Fruit fly (Drosophila melanogaster): ENCODE results near the gene PIG-P.
A peak's percentile ranks its signal among the peaks of the same experiment; 100 is the strongest.

The PIG-P gene

dm6 chr3R:26042131-26042885, 15.7 kb downstream of the PIG-P start (continued):
- TF ChIP-seq Trl (optimal IDR thresholded peaks at IDR 0.05): peak in 1 of 2 experiments; percentile 76
- peak; percentile 98 for TF ChIP-seq Trl (GFP tag; optimal IDR thresholded peaks at IDR 0.05)
- TF ChIP-seq Dll (GFP tag; IDR thresholded peaks at IDR 0.05; ENCODE audit: partially characterized antibody): 0 out of 4 replicates have a peak, but pooled peaks have one; percentile 2
- peak; percentile 97 for TF ChIP-seq CG2889 (GFP tag; IDR thresholded peaks at IDR 0.05)
- TF ChIP-seq CG16815 (GFP tag; optimal IDR thresholded peaks at IDR 0.05): peak; percentile 93
- TF ChIP-seq crol (GFP tag; IDR thresholded peaks at IDR 0.05): peak; percentile 65
- TF ChIP-seq Oli (tag; optimal IDR thresholded peaks at IDR 0.05): peak; percentile 96
- TF ChIP-seq D19A (tag; optimal IDR thresholded peaks at IDR 0.05): peak; percentile 86
- TF ChIP-seq Camta (GFP tag; optimal IDR thresholded peaks at IDR 0.05): peak; percentile 97
- TF ChIP-seq lov (optimal IDR thresholded peaks at IDR 0.05): no peak
- peak; percentile 91 for TF ChIP-seq lov (GFP tag; IDR thresholded peaks at IDR 0.05)
- peak; percentile 90 for TF ChIP-seq CG10565 (GFP tag; optimal IDR thresholded peaks at IDR 0.05)
- TF ChIP-seq CG11723 (GFP tag; optimal IDR thresholded peaks at IDR 0.05): peak; percentile 93
- peak; percentile 87 for TF ChIP-seq toy (GFP tag; IDR thresholded peaks at IDR 0.05)
- TF ChIP-seq pfk (GFP tag; optimal IDR thresholded peaks at IDR 0.05): peak; percentile 9
- TF ChIP-seq z (GFP tag; IDR thresholded peaks at IDR 0.05): peak; percentile 72; the same call in 2 of the 3 replicates
- TF ChIP-seq CG12391 (tag; optimal IDR thresholded peaks at IDR 0.05): peak; percentile 96
- TF ChIP-seq CG10462 (GFP tag; optimal IDR thresholded peaks at IDR 0.05): peak; percentile 94
- peak; percentile 75 for TF ChIP-seq CG33557 (GFP tag; optimal IDR thresholded peaks at IDR 0.05)
- peak; percentile 96 to 97 for TF ChIP-seq chif (GFP tag; optimal IDR thresholded peaks at IDR 0.05)
- TF ChIP-seq CG1529 (GFP tag; optimal IDR thresholded peaks at IDR 0.05): peak; percentile 92
- no peak for TF ChIP-seq Tbp (GFP tag; optimal IDR thresholded peaks at IDR 0.05)
- peak; percentile 95 for TF ChIP-seq CG1602 (GFP tag; optimal IDR thresholded peaks at IDR 0.05)
- TF ChIP-seq sc (optimal IDR thresholded peaks at IDR 0.05): no peak
- peak; percentile 94 for TF ChIP-seq sc (GFP tag; optimal IDR thresholded peaks at IDR 0.05)
- TF ChIP-seq Fer2 (tag; optimal IDR thresholded peaks at IDR 0.05): peak; percentile 80
- peak; percentile 96 for TF ChIP-seq CG11247 (GFP tag; IDR thresholded peaks at IDR 0.05)
- TF ChIP-seq fd102C (GFP tag; optimal IDR thresholded peaks at IDR 0.05): peak; percentile 64
- peak; percentile 85 for TF ChIP-seq C15 (GFP tag; IDR thresholded peaks at IDR 0.05)
- peak; percentile 96 for TF ChIP-seq pb (GFP tag; optimal IDR thresholded peaks at IDR 0.05)
- peak; percentile 69 for TF ChIP-seq CG4360 (GFP tag; IDR thresholded peaks at IDR 0.05)
- TF ChIP-seq da (GFP tag; optimal IDR thresholded peaks at IDR 0.05): peak; percentile 94
- no peak for TF ChIP-seq Lpt (GFP tag; optimal IDR thresholded peaks at IDR 0.05)
- TF ChIP-seq aop (GFP tag; IDR thresholded peaks at IDR 0.05): peak; percentile 92
- TF ChIP-seq Aef1 (GFP tag; IDR thresholded peaks at IDR 0.05): peak; percentile 97
- TF ChIP-seq Rx (GFP tag; IDR thresholded peaks at IDR 0.05): peak; percentile 97
- peak; percentile 58 for TF ChIP-seq CG30020 (tag; optimal IDR thresholded peaks at IDR 0.05)
- peak; percentile 77 for TF ChIP-seq CG10431 (GFP tag; optimal IDR thresholded peaks at IDR 0.05)
- peak; percentile 96 for TF ChIP-seq CG3281 (GFP tag; optimal IDR thresholded peaks at IDR 0.05)
- peak; percentile 86 for TF ChIP-seq ac (GFP tag; optimal IDR thresholded peaks at IDR 0.05)
- peak; percentile 97 for TF ChIP-seq CG7786 (GFP tag; optimal IDR thresholded peaks at IDR 0.05)
- TF ChIP-seq CG8290 (GFP tag; optimal IDR thresholded peaks at IDR 0.05): peak; percentile 94
- peak; percentile 76 to 97 for TF ChIP-seq CG8290 (tag; optimal IDR thresholded peaks at IDR 0.05)
- peak; percentile 89 for TF ChIP-seq CG15011 (GFP tag; optimal IDR thresholded peaks at IDR 0.05)
- TF ChIP-seq Dad (GFP tag; optimal IDR thresholded peaks at IDR 0.05): peak; percentile 96
- peak; percentile 81 for TF ChIP-seq Nf-YB (GFP tag; optimal IDR thresholded peaks at IDR 0.05)
- TF ChIP-seq MESR4 (GFP tag; optimal IDR thresholded peaks at IDR 0.05): peak; percentile 67
- TF ChIP-seq btn (GFP tag; optimal IDR thresholded peaks at IDR 0.05): peak; percentile 94
- TF ChIP-seq Fer3 (tag; optimal IDR thresholded peaks at IDR 0.05): peak; percentile 95
- peak; percentile 77 for TF ChIP-seq CG12299 (tag; optimal IDR thresholded peaks at IDR 0.05)
- peak; percentile 90 for TF ChIP-seq CG6175 (GFP tag; IDR thresholded peaks at IDR 0.05)

All from whole organism, embryonic.